Fruit fly (Drosophila melanogaster): ENCODE measurements around the gene ebo.

ebo gene

DNA sequence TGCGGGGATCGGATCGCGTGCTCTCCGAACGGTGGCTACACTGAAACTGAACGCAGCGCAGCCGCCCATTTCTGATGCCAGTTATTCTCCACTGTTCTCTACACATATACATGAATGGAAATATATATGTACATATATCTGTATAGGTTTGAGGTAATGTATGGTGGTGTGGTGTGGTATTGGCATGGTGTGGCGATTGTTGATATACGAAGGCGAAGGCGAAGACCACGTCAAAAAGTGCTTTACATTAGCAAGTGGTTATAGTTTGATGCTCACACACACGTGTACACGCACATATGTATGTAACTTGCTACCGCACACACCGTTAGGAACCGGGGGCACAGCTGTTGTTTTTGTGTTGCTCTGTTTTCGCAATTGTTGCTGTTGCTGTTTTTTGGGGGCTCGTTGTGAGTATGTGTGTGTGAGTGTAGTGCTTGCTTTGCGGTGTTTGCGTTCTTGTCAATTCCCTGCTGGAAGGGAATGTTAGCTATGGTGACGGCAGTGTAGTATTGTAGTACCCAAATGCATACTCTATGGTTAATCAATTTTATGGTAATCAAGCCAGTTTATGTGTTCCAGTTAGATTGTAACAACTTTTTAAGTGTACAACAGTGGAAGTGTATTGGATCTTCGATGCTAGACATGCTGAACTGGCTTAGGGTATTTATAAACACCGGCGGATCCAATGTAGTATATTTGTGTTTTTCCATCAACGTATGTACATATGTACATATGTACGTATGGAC, 17.2 kb upstream of the ebo start, which contains the start of gene CG17896 (continued):
- TF ChIP-seq CG6808 (GFP tag; optimal IDR thresholded peaks at IDR 0.05) (peak; percentile 95), salr (GFP tag; optimal IDR thresholded peaks at IDR 0.05) (peak; percentile 97 to 98), CG34406 (GFP tag; optimal IDR thresholded peaks at IDR 0.05) (peak; percentile 96), esn (GFP tag; optimal IDR thresholded peaks at IDR 0.05) (peak; percentile 99), achi (GFP tag; optimal IDR thresholded peaks at IDR 0.05) (peak; percentile 97), CG8632 (GFP tag; optimal IDR thresholded peaks at IDR 0.05) (peak; percentile 95), CG31627 (GFP tag; optimal IDR thresholded peaks at IDR 0.05) (peak; percentile 99), CG6163 (GFP tag; IDR thresholded peaks at IDR 0.05) (peak; percentile 99), CG3032 (tag; optimal IDR thresholded peaks at IDR 0.05) (peak; percentile 97), CG11762 (GFP tag; optimal IDR thresholded peaks at IDR 0.05; ENCODE audit: insufficient read depth) (peak; percentile 96), Eip75B (GFP tag; optimal IDR thresholded peaks at IDR 0.05) (peak; percentile 98), cyc (GFP tag; optimal IDR thresholded peaks at IDR 0.05) (peak; percentile 99), CG6276 (GFP tag; optimal IDR thresholded peaks at IDR 0.05) (peak; percentile 97), CG11294 (GFP tag; IDR thresholded peaks at IDR 0.05) (peak; percentile 97), Sox102F (GFP tag; optimal IDR thresholded peaks at IDR 0.05) (peak; percentile 98), OdsH (GFP tag; optimal IDR thresholded peaks at IDR 0.05) (peak; percentile 98), Sox15 (GFP tag; optimal IDR thresholded peaks at IDR 0.05) (peak; percentile 96), Ets21C (GFP tag; optimal IDR thresholded peaks at IDR 0.05) (peak; percentile 98), topi (GFP tag; optimal IDR thresholded peaks at IDR 0.05) (peak; percentile 98), fd85E (GFP tag; optimal IDR thresholded peaks at IDR 0.05) (peak; percentile 95), lz (GFP tag; optimal IDR thresholded peaks at IDR 0.05) (peak; percentile 98), svp (GFP tag) (peak; percentile 98), CG15336 (GFP tag; IDR thresholded peaks at IDR 0.05) (peak; percentile 99), Blimp-1 (GFP tag; optimal IDR thresholded peaks at IDR 0.05) (peak; percentile 89), Hr39 (GFP tag; optimal IDR thresholded peaks at IDR 0.05) (peak; percentile 99), dsx (GFP tag; optimal IDR thresholded peaks at IDR 0.05; ENCODE audit: poor library complexity, severe bottlenecking) (peak; percentile 96), CG3919 (GFP tag; optimal IDR thresholded peaks at IDR 0.05) (peak; percentile 99), ss (GFP tag; optimal IDR thresholded peaks at IDR 0.05) (peak; percentile 93 to 96), vri (GFP tag; optimal IDR thresholded peaks at IDR 0.05) (peak; percentile 97), CG10669 (GFP tag; optimal IDR thresholded peaks at IDR 0.05) (peak; percentile 97), CG8319 (GFP tag; optimal IDR thresholded peaks at IDR 0.05) (peak; percentile 95), Hr4 (GFP tag; optimal IDR thresholded peaks at IDR 0.05) (peak; percentile 98), CG9139 (GFP tag; optimal IDR thresholded peaks at IDR 0.05) (peak; percentile 92)

DNA sequence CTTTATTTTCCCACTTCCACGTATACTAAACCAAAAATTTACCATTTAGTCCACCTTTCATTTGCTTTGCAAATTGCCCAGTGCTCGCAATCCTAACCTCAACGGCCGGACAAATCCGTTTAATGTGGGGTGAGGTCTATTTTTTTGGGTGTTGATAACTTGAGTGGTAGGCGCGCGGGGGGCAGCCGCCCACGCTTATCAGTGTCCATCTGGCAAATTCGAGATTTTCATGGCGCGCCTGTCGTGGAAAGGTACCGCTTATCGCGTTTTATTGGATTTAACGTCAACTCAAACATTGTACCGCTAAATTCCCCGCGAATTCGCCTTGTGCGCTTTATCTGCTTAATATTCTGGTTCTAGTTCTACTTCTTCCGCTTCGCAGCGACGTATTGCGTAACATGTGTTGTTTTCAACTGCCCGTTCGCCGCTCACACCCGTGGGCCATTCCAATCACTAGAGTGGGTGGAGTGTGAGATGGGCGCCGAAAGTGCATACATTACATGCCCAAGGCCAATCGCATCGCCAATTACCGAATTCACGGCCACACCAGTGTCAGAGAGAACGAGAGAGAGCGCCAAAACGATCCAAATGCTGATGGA, 16.4 kb upstream of the ebo start:
- TF ChIP-seq eg (GFP tag; IDR thresholded peaks at IDR 0.05) (no peak), Blimp-1 (GFP tag; optimal IDR thresholded peaks at IDR 0.05) (no peak), CG15336 (GFP tag; IDR thresholded peaks at IDR 0.05) (no peak), vri (GFP tag; optimal IDR thresholded peaks at IDR 0.05) (peak; percentile 92), svp (GFP tag) (no peak), CG6163 (GFP tag; IDR thresholded peaks at IDR 0.05) (no peak), pdm3 (GFP tag; optimal IDR thresholded peaks at IDR 0.05) (no peak), Ets21C (GFP tag; optimal IDR thresholded peaks at IDR 0.05) (no peak), fkh (GFP tag; optimal IDR thresholded peaks at IDR 0.05) (no peak)

DNA sequence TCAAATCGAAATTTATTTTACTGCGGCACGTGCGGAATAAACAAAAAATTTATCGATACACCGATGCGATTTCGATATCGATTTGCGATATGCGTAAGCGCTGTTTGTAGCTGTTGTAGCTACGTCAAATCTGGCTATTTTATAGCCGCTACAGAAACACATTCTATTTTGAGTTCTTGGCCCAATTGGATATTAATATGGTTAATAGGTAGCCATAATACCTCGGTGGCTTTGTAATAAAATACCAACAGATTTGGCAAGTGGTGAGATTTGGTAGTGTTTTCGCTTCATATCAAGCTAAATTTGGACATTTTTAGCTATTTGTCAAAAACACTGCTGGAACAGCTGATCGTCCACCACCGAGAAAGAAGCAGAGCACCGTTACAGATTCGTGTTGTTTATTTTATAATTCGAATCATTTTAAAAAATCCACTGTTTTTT, 11.2 kb upstream of the ebo start, which contains the start of the genes CG18273 and CG3156:
TSS of gene CG18273 (minus strand) at position 65 of the 441 bp plus-strand sequence.
TSS of gene CG3156 (plus strand) at position 362 of the 441 bp plus-strand sequence.
- TF ChIP-seq vri (GFP tag; optimal IDR thresholded peaks at IDR 0.05), result no peak
- peak; percentile 26 for TF ChIP-seq esn (GFP tag; optimal IDR thresholded peaks at IDR 0.05)
- TF ChIP-seq CG31627 (GFP tag; optimal IDR thresholded peaks at IDR 0.05), result peak; percentile 24
- TF ChIP-seq cyc (GFP tag; optimal IDR thresholded peaks at IDR 0.05), result no peak
- peak; percentile 30 for TF ChIP-seq CG3032 (tag; optimal IDR thresholded peaks at IDR 0.05)
- TF ChIP-seq lz (GFP tag; optimal IDR thresholded peaks at IDR 0.05), result peak; percentile 1
